Worm (Caenorhabditis elegans): ENCODE results near the gene F13D12.8.
"Not testable (repeated sequence)": the region's sequence is repeated elsewhere in the genome, so short reads cannot be mapped to it uniquely, and the experiment has no call there.

F13D12.8 gene

DNA sequence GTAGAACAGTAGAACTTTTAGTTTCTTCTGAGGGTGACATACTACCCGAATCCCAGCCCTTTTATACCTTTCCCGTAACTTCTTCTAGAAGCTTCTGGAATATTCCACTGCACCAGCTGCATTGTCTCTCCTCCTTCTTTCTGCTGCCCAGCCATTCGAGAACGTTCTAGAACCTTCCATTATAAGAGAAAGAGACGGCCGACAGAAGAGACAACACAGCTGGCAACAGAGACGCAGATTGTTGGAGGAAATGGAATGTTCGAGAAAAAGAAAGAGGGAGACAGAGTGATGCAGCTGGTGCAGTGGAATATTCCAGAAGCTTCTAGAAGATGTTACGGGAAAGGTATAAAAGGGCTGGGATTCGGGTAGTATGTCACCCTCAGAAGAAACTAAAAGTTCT, 26.9 kb upstream of the F13D12.8 start, which contains the start of the genes F44E5.4 and F44E5.5 (continued):
- TF ChIP-seq Y5F2A.4 (GFP tag; optimal IDR thresholded peaks at IDR 0.05) (peak; percentile 89), mep-1 (tag; optimal IDR thresholded peaks at IDR 0.05) (peak; percentile 81), ZK337.2 (GFP tag; IDR thresholded peaks at IDR 0.05) (peak; percentile 80), set-16 (GFP tag; IDR thresholded peaks at IDR 0.05) (peak; percentile 99), ceh-20 (GFP tag; IDR thresholded peaks at IDR 0.05) (peak; percentile 100), F26F4.8 (GFP tag; conservative IDR thresholded peaks at IDR 0.05) (peak; percentile 83; the same call in 1 of the 2 replicates), lin-13 (GFP tag; optimal IDR thresholded peaks at IDR 0.05) (peak; percentile 64), saeg-2 (GFP tag; IDR thresholded peaks at IDR 0.05) (peak; percentile 100), lir-3 (tag; optimal IDR thresholded peaks at IDR 0.05) (peak; percentile 63), nhr-28 (tag; optimal IDR thresholded peaks at IDR 0.05) (peak; percentile 65), daf-16 (GFP tag; optimal IDR thresholded peaks at IDR 0.05) (peak; percentile 39 to 97), daf-16 (tag; optimal IDR thresholded peaks at IDR 0.05) (peak; percentile 58), tra-1 (GFP tag; IDR thresholded peaks at IDR 0.05) (peak; percentile 100), Y75B8A.6 (GFP tag; IDR thresholded peaks at IDR 0.05) (peak; percentile 100), F37D6.2 (tag; optimal IDR thresholded peaks at IDR 0.05) (peak; percentile 93), pha-4 (GFP tag; IDR thresholded peaks at IDR 0.05) (peak; percentile 99), duxl-1 (tag; optimal IDR thresholded peaks at IDR 0.05; ENCODE audit: poor library complexity) (peak; percentile 58), Y48G9A.11 (GFP tag; IDR thresholded peaks at IDR 0.05) (peak; percentile 95), madf-9 (GFP tag; conservative IDR thresholded peaks at IDR 0.05) (peak; percentile 96), nhr-48 (tag; optimal IDR thresholded peaks at IDR 0.05) (peak; percentile 89), hlh-11 (tag; optimal IDR thresholded peaks at IDR 0.05) (peak; percentile 100), sdz-12 (GFP tag; optimal IDR thresholded peaks at IDR 0.05) (peak; percentile 97), lim-7 (GFP tag; IDR thresholded peaks at IDR 0.05) (peak; percentile 90), Y105C5A.15 (GFP tag; IDR thresholded peaks at IDR 0.05) (peak; percentile 100), nhr-77 (tag; optimal IDR thresholded peaks at IDR 0.05) (peak; percentile 40), dpl-1 (GFP tag; optimal IDR thresholded peaks at IDR 0.05) (peak; percentile 46), mdt-29 (GFP tag; IDR thresholded peaks at IDR 0.05) (peak; percentile 100), dmd-8 (GFP tag; IDR thresholded peaks at IDR 0.05) (peak; percentile 91), mxl-3 (GFP tag; optimal IDR thresholded peaks at IDR 0.05) (peak; percentile 87)
- TF ChIP-seq pha-4 (tag; optimal IDR thresholded peaks at IDR 0.05) = not testable (repeated sequence)

DNA sequence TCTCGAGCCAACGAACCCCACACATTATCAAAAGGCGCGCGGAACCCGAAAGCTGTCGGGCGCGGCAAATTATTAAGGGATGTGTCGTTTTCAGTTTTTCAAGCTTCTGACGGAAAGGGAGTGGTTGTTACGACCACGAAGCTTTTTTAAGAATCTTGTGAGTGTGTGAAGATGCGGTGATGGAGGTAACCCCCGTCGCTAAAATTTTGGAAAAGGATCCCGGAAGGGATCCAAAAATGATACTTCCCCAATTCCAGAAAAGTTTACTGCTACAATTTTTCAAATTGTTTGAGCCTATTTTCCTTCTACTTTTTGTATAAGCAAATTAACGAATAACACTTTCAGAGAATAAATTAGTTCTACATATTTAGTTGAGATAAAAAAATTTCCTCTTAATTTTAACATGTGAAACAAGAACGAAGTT, 24.3 kb upstream of the F13D12.8 start:
- TF ChIP-seq nhr-76 (tag; optimal IDR thresholded peaks at IDR 0.05) = no peak
- TF ChIP-seq nhr-28 (tag; optimal IDR thresholded peaks at IDR 0.05) = no peak
- peak; percentile 76 for TF ChIP-seq lin-38 (GFP tag; IDR thresholded peaks at IDR 0.05)
- TF ChIP-seq F10B5.3 (tag; optimal IDR thresholded peaks at IDR 0.05) = no peak
- no peak for TF ChIP-seq unc-130 (GFP tag; optimal IDR thresholded peaks at IDR 0.05)
- TF ChIP-seq F26F4.8 (GFP tag; conservative IDR thresholded peaks at IDR 0.05) = no peak
- TF ChIP-seq fkh-10 (GFP tag; optimal IDR thresholded peaks at IDR 0.05) = no peak
- TF ChIP-seq nhr-25 (tag; optimal IDR thresholded peaks at IDR 0.05; ENCODE audit: borderline replicate concordance, insufficient read depth) = no peak
- peak; percentile 81 for TF ChIP-seq snpc-1.2 (GFP tag; IDR thresholded peaks at IDR 0.05)
- TF ChIP-seq lin-39 (tag; optimal IDR thresholded peaks at IDR 0.05) = no peak
- peak; percentile 80; the same call in 1 of the 2 replicates for TF ChIP-seq saeg-2 (GFP tag; IDR thresholded peaks at IDR 0.05)
- peak; percentile 89 for TF ChIP-seq nhr-41 (GFP tag; IDR thresholded peaks at IDR 0.05)
- TF ChIP-seq lin-13 (GFP tag; optimal IDR thresholded peaks at IDR 0.05) = peak; percentile 80
- TF ChIP-seq sdz-12 (GFP tag; optimal IDR thresholded peaks at IDR 0.05) = peak; percentile 50
- peak; percentile 99 for TF ChIP-seq zfp-3 (GFP tag; conservative IDR thresholded peaks at IDR 0.05)
- no peak for TF ChIP-seq unc-62 (GFP tag; optimal IDR thresholded peaks at IDR 0.05 in 1 of 2)
- TF ChIP-seq unc-62 (tag; optimal IDR thresholded peaks at IDR 0.05) = no peak
- peak; percentile 66 for TF ChIP-seq ztf-7 (tag; optimal IDR thresholded peaks at IDR 0.05)
- TF ChIP-seq D1046.2 (GFP tag; IDR thresholded peaks at IDR 0.05) = 0 out of 2 replicates have a peak, but pooled peaks have one; percentile 40
- 0 out of 2 replicates have a peak, but pooled peaks have one; percentile 46 for TF ChIP-seq ceh-20 (GFP tag; IDR thresholded peaks at IDR 0.05)
- TF ChIP-seq nhr-48 (tag; optimal IDR thresholded peaks at IDR 0.05) = no peak
- peak; percentile 65 for TF ChIP-seq ceh-44 (GFP tag; IDR thresholded peaks at IDR 0.05)
- no peak for TF ChIP-seq nhr-102 (tag; optimal IDR thresholded peaks at IDR 0.05)
- peak; percentile 39 for TF ChIP-seq aly-2 (tag; optimal IDR thresholded peaks at IDR 0.05)
- no peak for TF ChIP-seq ZK546.5 (tag; optimal IDR thresholded peaks at IDR 0.05)
- no peak for TF ChIP-seq mxl-2 (GFP tag; conservative IDR thresholded peaks at IDR 0.05)
- no peak for TF ChIP-seq Y105C5A.15 (GFP tag; IDR thresholded peaks at IDR 0.05)
- no peak for TF ChIP-seq nhr-11 (tag; optimal IDR thresholded peaks at IDR 0.05)

Data from whole organism, L4 larva.